Worm (Caenorhabditis elegans): ENCODE results near the gene Y47G7B.2.

ce11 chrII:2752536-2752935, 44.7 kb upstream of the Y47G7B.2 start, which contains the start of gene F29A7.6:
- peak; percentile 10 for TF ChIP-seq F49E8.2 (tag; optimal IDR thresholded peaks at IDR 0.05; ENCODE audit: borderline replicate concordance)
- no peak for TF ChIP-seq lin-39 (tag; optimal IDR thresholded peaks at IDR 0.05)
- no peak for TF ChIP-seq ztf-11 (tag; optimal IDR thresholded peaks at IDR 0.05)
- TF ChIP-seq fos-1 (tag; optimal IDR thresholded peaks at IDR 0.05), result no peak
- no peak for TF ChIP-seq jun-1 (tag; optimal IDR thresholded peaks at IDR 0.05)
